Fruit fly (Drosophila melanogaster) whole organism, wandering third instar larva: Measurements from ENCODE around the gene grn.

Source experiments
- Abd-B ChIP-seq: fragments of >200 bp; optimal IDR thresholded peaks from 2 replicates; lab custom pipeline; 2017; ENCODE audit warnings: missing biosample characterization, missing genetic modification characterization
- dsf ChIP-seq: sonication (Bioruptor generic); optimal IDR thresholded peaks from 2 replicates; lab custom pipeline; 2016; ENCODE audit warnings: missing biosample characterization, missing genetic modification characterization, borderline replicate concordance
- rgr ChIP-seq: fragments of 200-800 bp; sonication (Bioruptor generic); optimal IDR thresholded peaks from 3 replicates; lab custom pipeline; 2016; ENCODE audit warnings: missing biosample characterization, mild to moderate bottlenecking, missing genetic modification characterization

- TF ChIP-seq rgr (no peak), dsf (GFP tag; lab: Kevin White, UChicago) (no peak), Abd-B (GFP tag; lab: Kevin White, UChicago) (no peak)
Measured at dm6 chr3R:8151163-8151562, 30.1 kb downstream of the grn start.
